Fruit fly (Drosophila melanogaster): ENCODE results near the gene CG6271.

CG6271 gene

DNA sequence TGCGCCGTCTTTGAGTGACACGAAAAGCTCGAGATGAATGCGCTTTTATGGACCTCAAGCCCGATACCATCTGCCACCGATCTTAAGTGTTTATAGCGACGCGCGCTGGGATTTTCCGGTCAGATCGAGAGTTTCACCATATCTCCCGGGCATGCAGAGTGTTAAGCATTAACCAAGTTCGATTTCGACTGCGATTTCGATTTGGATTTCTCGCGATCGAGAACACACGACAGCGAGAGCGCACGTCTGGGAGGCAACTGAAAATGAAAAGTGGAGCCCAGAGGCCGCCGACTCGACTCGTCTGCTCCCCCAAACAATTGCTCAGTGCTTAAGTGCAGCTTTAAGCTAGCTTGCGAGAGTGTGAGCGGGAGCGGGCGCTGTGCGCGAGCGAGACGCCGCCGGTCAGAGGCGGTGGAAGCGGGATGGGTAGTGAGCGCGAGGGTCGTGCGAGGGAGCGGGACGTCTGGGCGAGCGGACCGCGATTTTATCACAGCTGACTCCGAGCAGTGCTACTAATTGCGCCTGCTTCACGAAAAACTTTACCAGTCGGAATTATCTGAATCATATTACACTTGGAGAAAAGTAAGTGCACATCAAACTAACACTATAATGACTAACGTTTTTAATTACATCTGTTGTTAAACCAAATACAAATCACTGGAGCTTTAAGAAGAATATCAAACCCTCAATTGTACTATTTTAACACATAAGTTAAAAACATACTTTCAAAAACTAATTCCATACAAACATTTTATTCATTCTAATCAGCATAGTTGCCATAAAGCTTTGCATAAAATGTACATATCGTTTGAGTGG is 44.1 kb upstream of the CG6271 start, which contains the start of gene spz (continued):
- TF ChIP-seq Hsf (GFP tag; optimal IDR thresholded peaks at IDR 0.05) (peak; percentile 24), CG11723 (GFP tag; optimal IDR thresholded peaks at IDR 0.05) (no peak), CG9797 (GFP tag; optimal IDR thresholded peaks at IDR 0.05) (no peak), CG7556 (GFP tag; optimal IDR thresholded peaks at IDR 0.05) (no peak), grn (GFP tag; optimal IDR thresholded peaks at IDR 0.05) (peak; percentile 53), CG6854 (GFP tag; optimal IDR thresholded peaks at IDR 0.05) (no peak), E2f2 (GFP tag; IDR thresholded peaks at IDR 0.05) (no peak), pan (optimal IDR thresholded peaks at IDR 0.05) (no peak), pan (GFP tag; optimal IDR thresholded peaks at IDR 0.05 in 1 of 2, IDR thresholded peaks at IDR 0.05 in 1 of 2) (peak in 1 of 2 experiments; percentile 29), Awh (GFP tag; IDR thresholded peaks at IDR 0.05) (peak; percentile 72), CG6791 (GFP tag; IDR thresholded peaks at IDR 0.05; ENCODE audit: partially characterized antibody) (0 out of 3 replicates have a peak, but pooled peaks have one; percentile 26), gce (GFP tag; IDR thresholded peaks at IDR 0.05) (no peak), Hmr (GFP tag; optimal IDR thresholded peaks at IDR 0.05) (peak; percentile 43), vnd (GFP tag; IDR thresholded peaks at IDR 0.05; ENCODE audit: partially characterized antibody) (no peak), jumu (GFP tag; optimal IDR thresholded peaks at IDR 0.05) (no peak), Ptx1 (GFP tag; IDR thresholded peaks at IDR 0.05) (peak; percentile 40; the same call in 1 of the 2 replicates), CG14710 (tag; optimal IDR thresholded peaks at IDR 0.05) (no peak), Bdp1 (GFP tag; optimal IDR thresholded peaks at IDR 0.05) (no peak), CG8478 (optimal IDR thresholded peaks at IDR 0.05) (peak; percentile 74), CG16863 (GFP tag; optimal IDR thresholded peaks at IDR 0.05) (no peak), CG14860 (GFP tag; IDR thresholded peaks at IDR 0.05; ENCODE audit: partially characterized antibody) (0 out of 3 replicates have a peak, but pooled peaks have one; percentile 41), CG15269 (tag; optimal IDR thresholded peaks at IDR 0.05) (peak; percentile 44), Blimp-1 (GFP tag; optimal IDR thresholded peaks at IDR 0.05) (peak; percentile 81), pho (GFP tag; optimal IDR thresholded peaks at IDR 0.05) (peak; percentile 12), kni (GFP tag; optimal IDR thresholded peaks at IDR 0.05) (peak; percentile 9), CG6272 (GFP tag; IDR thresholded peaks at IDR 0.05) (0 out of 2 replicates have a peak, but pooled peaks have one; percentile 9), CG9932 (GFP tag; IDR thresholded peaks at IDR 0.05) (0 out of 2 replicates have a peak, but pooled peaks have one; percentile 35), Trl (optimal IDR thresholded peaks at IDR 0.05) (peak; percentile 45 to 69), Trl (GFP tag; optimal IDR thresholded peaks at IDR 0.05) (no peak), Dbx (GFP tag; IDR thresholded peaks at IDR 0.05) (no peak), sna (GFP tag; IDR thresholded peaks at IDR 0.05; ENCODE audit: partially characterized antibody) (no peak), CG8388 (GFP tag; optimal IDR thresholded peaks at IDR 0.05) (peak; percentile 18), CG12769 (tag; optimal IDR thresholded peaks at IDR 0.05) (peak; percentile 79), CG10321 (GFP tag; IDR thresholded peaks at IDR 0.05) (peak; percentile 85), org-1 (GFP tag; optimal IDR thresholded peaks at IDR 0.05) (no peak), unc-4 (GFP tag; IDR thresholded peaks at IDR 0.05; ENCODE audit: partially characterized antibody) (0 out of 2 replicates have a peak, but pooled peaks have one; percentile 26), HmgD (GFP tag; optimal IDR thresholded peaks at IDR 0.05) (no peak), repo (GFP tag; optimal IDR thresholded peaks at IDR 0.05) (peak; percentile 14), CG10543 (GFP tag; optimal IDR thresholded peaks at IDR 0.05) (peak; percentile 73), CG17385 (GFP tag; optimal IDR thresholded peaks at IDR 0.05) (no peak), hkb (optimal IDR thresholded peaks at IDR 0.05) (no peak), hkb (GFP tag; IDR thresholded peaks at IDR 0.05) (0 out of 2 replicates have a peak, but pooled peaks have one; percentile 18), sens-2 (GFP tag; IDR thresholded peaks at IDR 0.05) (no peak), Abd-B (GFP tag; optimal IDR thresholded peaks at IDR 0.05) (peak; percentile 23), pita (GFP tag; optimal IDR thresholded peaks at IDR 0.05) (no peak)
